Fruit fly (Drosophila melanogaster) Kc167 (cell line): Measurements from ENCODE around the gene Trp1.

Experiments used
- Sin3A ChIP-seq: fragments of >200 bp; optimal IDR thresholded peaks from 2 replicates; lab custom pipeline; 2018; ENCODE audit warnings: missing external identifiers
- h ChIP-seq: fragments of >200 bp; optimal IDR thresholded peaks from 3 replicates; lab custom pipeline; 2018; ENCODE audit warnings: missing external identifiers
- insv ChIP-seq: fragments of >200 bp; optimal IDR thresholded peaks from 3 replicates; lab custom pipeline; 2018; ENCODE audit warnings: missing external identifiers
- psq ChIP-seq: fragments of >200 bp; optimal IDR thresholded peaks from 2 replicates; lab custom pipeline; 2017; ENCODE audit warnings: missing external identifiers
- ttk ChIP-seq: sonication (Bioruptor generic); optimal IDR thresholded peaks from 2 replicates; lab custom pipeline; 2017; ENCODE audit warnings: missing external identifiers

DNA sequence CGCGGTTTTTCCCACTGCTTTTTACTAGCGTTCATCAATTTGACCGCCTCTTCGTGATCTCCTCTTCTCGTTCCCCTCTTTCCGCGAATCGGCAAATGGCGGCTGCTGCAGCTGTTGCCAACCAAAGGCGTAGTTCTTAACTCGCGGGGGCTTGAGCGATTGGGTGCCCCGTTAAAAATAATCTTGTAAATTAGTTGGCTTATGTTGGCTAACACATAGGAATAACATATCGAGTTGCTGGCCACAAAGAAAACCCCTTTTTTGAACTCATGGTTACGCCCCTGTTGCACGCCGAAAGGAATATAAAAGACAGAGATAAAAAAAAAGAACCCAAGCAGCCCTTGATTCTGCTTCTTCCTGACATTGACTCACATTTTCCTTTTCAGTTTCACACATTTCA lies 48.1 kb downstream of the Trp1 start:
- no peak for TF ChIP-seq psq (lab: Kevin White, UChicago)
- no peak for TF ChIP-seq ttk (lab: Kevin White, UChicago)
- no peak for TF ChIP-seq Sin3A
- no peak for TF ChIP-seq h (lab: Kevin White, UChicago)
- TF ChIP-seq insv (lab: Kevin White, UChicago) = no peak
